Worm (Caenorhabditis elegans) whole organism, late embryonic: ENCODE results near the gene hrg-2.

Experiments used
- C08G9.2 ChIP-seq: sonication (generic microtip); optimal IDR thresholded peaks from 2 replicates; lab custom pipeline; 2016; ENCODE audit warnings: mild to moderate bottlenecking, missing genetic modification characterization, moderate library complexity, missing compliant biosample characterization
- C38D4.7 ChIP-seq: fragments of 200-800 bp; sonication (Bioruptor generic); optimal IDR thresholded peaks from 2 replicates; lab custom pipeline; 2018; ENCODE audit warnings: mild to moderate bottlenecking, missing genetic modification characterization, moderate library complexity, missing compliant biosample characterization
- K09A11.1 ChIP-seq: sonication (generic microtip); optimal IDR thresholded peaks from 2 replicates; lab custom pipeline; 2017; ENCODE audit warnings: antibody characterized with exemption, mild to moderate bottlenecking, missing genetic modification characterization, missing compliant biosample characterization; ENCODE audit not compliant: insufficient read depth
- T23F11.4 ChIP-seq: fragments of 200-800 bp; sonication (Bioruptor generic); optimal IDR thresholded peaks from 2 replicates; lab custom pipeline; 2018; ENCODE audit warnings: mild to moderate bottlenecking, missing genetic modification characterization, missing compliant biosample characterization
- Y22D7AL.16 ChIP-seq: sonication (generic microtip); optimal IDR thresholded peaks from 2 replicates; lab custom pipeline; 2016; ENCODE audit warnings: missing genetic modification characterization, missing compliant biosample characterization
- ceh-14 ChIP-seq: sonication (generic microtip); optimal IDR thresholded peaks from 2 replicates; lab custom pipeline; 2016; ENCODE audit warnings: missing genotype, missing genetic modification characterization, missing compliant biosample characterization
- ceh-19 ChIP-seq: fragments of 200-800 bp; sonication (Bioruptor generic); optimal IDR thresholded peaks from 2 replicates; lab custom pipeline; 2018; ENCODE audit warnings: mild to moderate bottlenecking, missing genetic modification characterization, missing compliant biosample characterization
- ceh-24 ChIP-seq: sonication (generic microtip); optimal IDR thresholded peaks from 2 replicates; lab custom pipeline; 2016; ENCODE audit warnings: mild to moderate bottlenecking, missing genetic modification characterization, missing compliant biosample characterization
- ceh-31 ChIP-seq: sonication (generic microtip); optimal IDR thresholded peaks from 2 replicates; lab custom pipeline; 2016; ENCODE audit warnings: missing genetic modification characterization, missing compliant biosample characterization
- ceh-34 ChIP-seq: sonication (generic microtip); optimal IDR thresholded peaks from 2 replicates; lab custom pipeline; 2016; ENCODE audit warnings: mild to moderate bottlenecking, missing genetic modification characterization, missing compliant biosample characterization
- ceh-45 ChIP-seq: fragments of 200-800 bp; sonication (Bioruptor generic); IDR thresholded peaks from 2 replicates; pipeline ENCODE4 v1.3.6; 2022; ENCODE audit warnings: missing genetic modification reagents, missing genetic modification characterization, missing compliant biosample characterization
- che-1 ChIP-seq: sonication (generic microtip); optimal IDR thresholded peaks from 2 replicates; lab custom pipeline; 2016; ENCODE audit warnings: mild to moderate bottlenecking, missing genetic modification characterization, missing compliant biosample characterization
- dmd-4 ChIP-seq: sonication (generic microtip); optimal IDR thresholded peaks from 2 replicates; lab custom pipeline; 2016; ENCODE audit warnings: borderline replicate concordance, missing genetic modification characterization, missing compliant biosample characterization
- elt-4 ChIP-seq: sonication (generic microtip); optimal IDR thresholded peaks from 2 replicates; lab custom pipeline; 2016; ENCODE audit warnings: missing genetic modification characterization, missing compliant biosample characterization
- fkh-6 ChIP-seq: sonication (generic microtip); optimal IDR thresholded peaks from 2 replicates; lab custom pipeline; 2016; ENCODE audit warnings: missing genetic modification characterization, missing compliant biosample characterization
- gmeb-2 ChIP-seq: sonication (generic microtip); optimal IDR thresholded peaks from 2 replicates; lab custom pipeline; 2016; ENCODE audit warnings: missing genetic modification characterization, inconsistent platforms, missing compliant biosample characterization
- hlh-15 ChIP-seq: sonication (generic microtip); optimal IDR thresholded peaks from 2 replicates; lab custom pipeline; 2016; ENCODE audit warnings: missing genetic modification characterization, missing compliant biosample characterization
- hlh-6 ChIP-seq: sonication (generic microtip); optimal IDR thresholded peaks from 2 replicates; lab custom pipeline; 2016; ENCODE audit warnings: missing genotype, missing genetic modification characterization, missing compliant biosample characterization
- lim-6 ChIP-seq: sonication (generic microtip); optimal IDR thresholded peaks from 2 replicates; lab custom pipeline; 2016; ENCODE audit warnings: missing genetic modification characterization, missing compliant biosample characterization
- lin-11 ChIP-seq: fragments of 200-800 bp; sonication (Bioruptor generic); optimal IDR thresholded peaks from 2 replicates; lab custom pipeline; 2018; ENCODE audit warnings: mild to moderate bottlenecking, missing genetic modification characterization, missing compliant biosample characterization
- madf-2 ChIP-seq: sonication (generic microtip); optimal IDR thresholded peaks from 2 replicates; lab custom pipeline; 2017; ENCODE audit warnings: missing genetic modification characterization, missing compliant biosample characterization
- nfya-1 ChIP-seq: sonication (generic microtip); optimal IDR thresholded peaks from 2 replicates; lab custom pipeline; 2017; ENCODE audit warnings: missing genetic modification characterization, mild to moderate bottlenecking, missing compliant biosample characterization, antibody characterized with exemption, moderate library complexity
- nhr-232 ChIP-seq: sonication (generic microtip); optimal IDR thresholded peaks from 2 replicates; lab custom pipeline; 2016; ENCODE audit warnings: missing genetic modification characterization, missing compliant biosample characterization
- pag-3 ChIP-seq: sonication (generic microtip); optimal IDR thresholded peaks from 2 replicates; lab custom pipeline; 2016; ENCODE audit warnings: missing compliant biosample characterization, missing genetic modification characterization, borderline replicate concordance
- pax-1 ChIP-seq: fragments of 150-350 bp; optimal IDR thresholded peaks from 2 replicates; lab custom pipeline; 2014; ENCODE audit warnings: missing biosample characterization, missing genetic modification characterization
- pha-2 ChIP-seq: sonication (generic microtip); optimal IDR thresholded peaks from 2 replicates; lab custom pipeline; 2017; ENCODE audit warnings: mild to moderate bottlenecking, missing genetic modification characterization, missing compliant biosample characterization
- pqm-1 ChIP-seq: sonication (generic microtip); optimal IDR thresholded peaks from 2 replicates; lab custom pipeline; 2016; ENCODE audit warnings: missing genetic modification characterization, missing compliant biosample characterization
- ref-2 ChIP-seq: sonication (generic microtip); optimal IDR thresholded peaks from 2 replicates; lab custom pipeline; 2016; ENCODE audit warnings: missing genetic modification characterization, missing compliant biosample characterization
- sdc-2 ChIP-seq: sonication (generic microtip); optimal IDR thresholded peaks from 2 replicates; lab custom pipeline; 2016; ENCODE audit warnings: missing genotype, missing genetic modification characterization, missing compliant biosample characterization
- sox-4 ChIP-seq: sonication (generic microtip); optimal IDR thresholded peaks from 2 replicates; lab custom pipeline; 2017; ENCODE audit warnings: mild to moderate bottlenecking, missing genetic modification characterization, inconsistent platforms, missing compliant biosample characterization
- tbx-2 ChIP-seq: sonication (generic microtip); optimal IDR thresholded peaks from 2 replicates; lab custom pipeline; 2016; ENCODE audit warnings: missing genetic modification characterization, missing compliant biosample characterization
- tbx-7 ChIP-seq: sonication (generic microtip); optimal IDR thresholded peaks from 2 replicates; lab custom pipeline; 2016; ENCODE audit warnings: missing genotype, missing genetic modification characterization, missing compliant biosample characterization
- unc-3 ChIP-seq, 2 experiments: fragments of 200-800 bp in 1 of 2; sonication (Bioruptor generic) in 1 of 2; sonication (generic microtip) in 1 of 2; conservative IDR thresholded peaks in 1 of 2; optimal IDR thresholded peaks in 1 of 2; 2 replicates each; pipeline versions ENCODE4 v1.3.6 to Lab custom; 2016 to 2022; ENCODE audit warnings: missing compliant biosample characterization in 2 of 2, missing genetic modification characterization in 2 of 2, missing genetic modification reagents in 1 of 2
- unc-42 ChIP-seq: sonication (generic microtip); optimal IDR thresholded peaks from 2 replicates; lab custom pipeline; 2016; ENCODE audit warnings: missing genotype, missing genetic modification characterization, missing compliant biosample characterization
- unc-86 ChIP-seq: sonication (generic microtip); optimal IDR thresholded peaks from 2 replicates; lab custom pipeline; 2016; ENCODE audit warnings: missing genetic modification characterization, missing compliant biosample characterization
- zip-5 ChIP-seq: sonication (generic microtip); optimal IDR thresholded peaks from 2 replicates; lab custom pipeline; 2016; ENCODE audit warnings: missing genetic modification characterization, missing compliant biosample characterization

hrg-2 gene

DNA sequence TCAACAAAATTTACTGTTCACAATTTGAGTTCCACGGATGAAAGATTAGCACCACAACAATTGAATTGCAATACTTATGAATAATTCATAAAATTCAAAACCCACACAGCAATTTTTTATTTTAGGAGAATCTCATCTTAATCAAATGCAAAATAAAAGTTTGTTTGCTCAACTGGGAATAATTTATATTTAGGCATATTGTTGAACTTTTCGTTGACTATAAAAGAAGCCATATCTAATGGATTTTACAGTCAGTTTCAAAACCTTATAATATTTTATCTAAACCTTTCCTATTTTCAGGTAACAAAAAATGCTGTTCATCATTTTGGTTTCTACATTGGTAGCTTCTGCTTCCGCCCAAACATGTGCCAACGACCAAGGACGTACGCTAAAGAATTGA, 8.0 kb upstream of the hrg-2 start, which contains the start of gene C54D10.3:
C54D10.3 (plus strand) TSS at position 301 of the 400 bp plus-strand sequence.
- TF ChIP-seq K09A11.1 (tag; lab: Kevin White, UChicago) (no peak), ceh-19 (GFP tag; lab: Kevin White, UChicago) (no peak), hlh-15 (no peak), unc-42 (tag; lab: Kevin White, UChicago) (no peak), dmd-4 (tag; lab: Kevin White, UChicago) (no peak), unc-86 (no peak), sdc-2 (tag; lab: Kevin White, UChicago) (no peak), ceh-45 (GFP tag; lab: Robert Waterston, UW) (no peak)
- TF ChIP-seq, all 69 proteins: peak for 0

DNA sequence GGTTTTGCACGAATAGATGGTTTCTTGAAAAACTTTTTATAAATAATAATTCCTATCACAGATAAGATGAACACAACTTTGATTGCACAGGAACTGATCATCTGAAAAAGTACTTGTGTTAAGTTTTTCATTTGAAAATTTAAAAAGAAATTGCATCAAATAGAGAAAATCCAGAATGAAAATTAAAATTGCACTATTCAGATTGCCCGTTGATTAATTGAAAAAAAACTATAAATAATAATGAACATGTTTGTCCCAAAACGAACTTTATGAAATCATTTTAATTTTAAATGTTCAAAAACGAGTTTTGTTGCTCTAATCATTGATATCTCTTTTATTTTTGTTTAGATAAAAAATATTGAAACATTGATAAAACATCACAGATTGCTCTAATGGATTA, 7.0 kb upstream of the hrg-2 start, which contains the start of gene cdr-3:
cdr-3 (minus strand) TSS at position 101 of the 400 bp plus-strand sequence.
- TF ChIP-seq ref-2, result no peak
- no peak for TF ChIP-seq hlh-6 (tag; lab: Kevin White, UChicago)
- TF ChIP-seq madf-2 (tag; lab: Kevin White, UChicago), result no peak
- no peak for TF ChIP-seq ceh-31 (tag; lab: Kevin White, UChicago)
- TF ChIP-seq lim-6 (tag; lab: Kevin White, UChicago), result no peak
- TF ChIP-seq tbx-2 (tag; lab: Kevin White, UChicago), result no peak
- no peak for TF ChIP-seq fkh-6 (tag; lab: Kevin White, UChicago)
- TF ChIP-seq C38D4.7 (GFP tag; lab: Kevin White, UChicago), result no peak
- no peak for TF ChIP-seq sox-4 (tag; lab: Kevin White, UChicago)
- TF ChIP-seq, all 69 proteins: peak for 0

DNA sequence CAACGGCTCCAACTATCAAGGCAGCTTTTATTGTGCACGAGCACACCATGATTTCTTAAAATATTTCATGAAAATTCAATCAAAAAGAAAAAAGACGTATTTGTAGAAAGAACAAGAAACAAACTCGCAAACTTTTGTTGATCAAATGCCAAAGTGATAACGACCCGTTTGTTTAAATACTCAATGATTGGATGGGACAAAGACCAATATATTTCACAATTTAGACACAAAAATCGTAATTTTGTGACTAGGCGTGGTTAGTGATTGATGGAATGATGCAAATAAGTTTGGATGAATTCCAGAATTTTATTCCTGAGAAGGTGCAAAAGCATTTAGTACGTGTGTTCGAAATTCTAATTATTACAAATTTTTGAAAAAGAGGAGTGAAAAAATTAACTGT, 5.3 kb upstream of the hrg-2 start, which contains the start of gene cdr-2:
cdr-2 (minus strand) TSS at position 54 of the 400 bp plus-strand sequence.
- TF ChIP-seq C38D4.7 (GFP tag; lab: Kevin White, UChicago) (no peak), madf-2 (tag; lab: Kevin White, UChicago) (no peak), elt-4 (tag; lab: Kevin White, UChicago) (no peak), gmeb-2 (tag; lab: Kevin White, UChicago) (no peak), ceh-34 (tag; lab: Kevin White, UChicago) (no peak)

DNA sequence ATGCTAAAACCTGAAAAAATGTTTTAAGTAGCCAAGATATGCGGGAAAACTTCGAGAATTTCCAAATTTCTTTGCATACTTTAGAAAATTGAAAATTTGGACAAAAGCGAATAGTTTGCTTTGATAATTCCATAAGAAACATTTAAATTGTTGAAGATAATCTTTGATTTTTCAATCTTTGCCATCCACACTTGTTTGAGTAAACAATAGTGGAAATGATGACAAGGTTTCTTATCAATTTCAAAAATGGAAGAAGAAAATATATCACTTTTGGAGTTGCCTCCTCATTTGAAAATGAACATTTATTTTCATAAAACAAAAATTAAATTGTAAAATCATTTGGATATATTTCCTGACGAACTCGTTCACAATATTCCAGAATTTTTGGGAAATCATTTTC, 4.0 kb upstream of the hrg-2 start:
- TF ChIP-seq ceh-24 (tag; lab: Kevin White, UChicago) (no peak), pag-3 (tag; lab: Kevin White, UChicago) (no peak), C08G9.2 (no peak), pha-2 (tag; lab: Kevin White, UChicago) (no peak), unc-86 (no peak), T23F11.4 (GFP tag; lab: Kevin White, UChicago) (no peak), nhr-232 (tag; lab: Kevin White, UChicago) (no peak), Y22D7AL.16 (tag; lab: Kevin White, UChicago) (no peak), tbx-7 (tag; lab: Kevin White, UChicago) (no peak), pqm-1 (tag; lab: Kevin White, UChicago) (no peak), unc-3 (GFP tag; conservative IDR thresholded peaks at IDR 0.05; lab: Robert Waterston, UW) (no peak), unc-3 (tag; optimal IDR thresholded peaks at IDR 0.05; lab: Kevin White, UChicago) (no peak)

DNA sequence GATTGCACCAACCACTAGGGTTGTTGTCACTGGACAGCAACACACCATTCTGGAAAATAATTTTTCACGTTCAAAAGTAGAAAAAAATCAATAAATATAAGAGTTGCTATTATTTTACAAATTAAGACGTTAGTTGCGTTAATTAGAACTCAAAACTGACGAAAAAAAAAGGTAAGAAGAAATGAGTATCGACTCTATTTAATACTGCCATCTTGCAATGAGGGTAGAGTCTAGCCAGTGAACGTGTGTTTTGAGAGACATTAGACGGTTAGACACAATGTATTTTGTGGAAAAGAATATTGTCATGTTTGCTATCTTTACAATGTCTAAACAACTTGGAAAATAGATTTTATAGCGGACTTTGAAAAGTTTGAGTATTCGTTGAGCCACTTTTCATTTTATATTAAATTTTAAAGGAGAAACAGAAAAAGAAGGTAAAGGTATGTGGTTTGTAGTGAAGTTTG, 3.4 kb upstream of the hrg-2 start, which contains the start of gene cdr-6:
cdr-6 (minus strand) TSS at position 51 of the 464 bp plus-strand sequence.
- no peak for TF ChIP-seq che-1
- TF ChIP-seq zip-5 (tag; lab: Kevin White, UChicago), result no peak
- no peak for TF ChIP-seq lin-11 (tag; lab: Kevin White, UChicago)
- TF ChIP-seq madf-2 (tag; lab: Kevin White, UChicago), result no peak
- no peak for TF ChIP-seq ceh-45 (GFP tag; lab: Robert Waterston, UW)
- TF ChIP-seq ceh-14 (tag; lab: Kevin White, UChicago), result no peak
- TF ChIP-seq pax-1 (tag; lab: Kevin White, UChicago), result no peak
- TF ChIP-seq nfya-1, result no peak
